Worm (Caenorhabditis elegans) whole organism, young adult: ENCODE data around the gene cyp-13B2.

Experiments
- B0336.3 ChIP-seq: fragments of 200-800 bp; sonication (Bioruptor generic); IDR thresholded peaks from 2 replicates; pipeline ENCODE4 v1.3.6; 2022; ENCODE audit warnings: missing genetic modification characterization, missing compliant biosample characterization
- D2030.7 ChIP-seq: fragments of 200-800 bp; sonication (Bioruptor generic); IDR thresholded peaks from 2 replicates; pipeline ENCODE4 v1.3.6; 2022; ENCODE audit warnings: missing genetic modification reagents, missing genetic modification characterization, missing compliant biosample characterization
- F10E7.11 ChIP-seq: sonication (generic microtip); optimal IDR thresholded peaks from 2 replicates; lab custom pipeline; 2017; ENCODE audit warnings: mild to moderate bottlenecking, missing genetic modification characterization, moderate library complexity, missing compliant biosample characterization
- F39B2.1 ChIP-seq: fragments of 200-800 bp; sonication (Bioruptor generic); IDR thresholded peaks from 2 replicates; pipeline ENCODE4 v1.3.6; 2022; ENCODE audit warnings: missing genetic modification reagents, missing genetic modification characterization, missing compliant biosample characterization
- F57C9.4 ChIP-seq: sonication (generic microtip); optimal IDR thresholded peaks from 2 replicates; lab custom pipeline; 2017; ENCODE audit warnings: mild to moderate bottlenecking, missing genetic modification characterization, missing compliant biosample characterization
- K11D2.4 ChIP-seq: fragments of 200-800 bp; sonication (Bioruptor generic); IDR thresholded peaks from 2 replicates; pipeline ENCODE4 v1.3.6; 2022; ENCODE audit warnings: missing genetic modification reagents, missing genetic modification characterization, missing compliant biosample characterization
- K12H6.12 ChIP-seq: fragments of 200-800 bp; sonication (Bioruptor generic); optimal IDR thresholded peaks from 2 replicates; lab custom pipeline; 2018; ENCODE audit warnings: mild to moderate bottlenecking, missing genetic modification characterization, missing compliant biosample characterization
- Y53F4B.3 ChIP-seq: fragments of 200-800 bp; sonication (Bioruptor generic); IDR thresholded peaks from 2 replicates; pipeline ENCODE4 v1.3.6; 2022; ENCODE audit warnings: missing genetic modification reagents, missing genetic modification characterization, missing compliant biosample characterization
- Y53G8AR.9 ChIP-seq: fragments of 200-800 bp; sonication (Bioruptor generic); conservative IDR thresholded peaks from 2 replicates; pipeline ENCODE4 v1.3.6; 2022; ENCODE audit warnings: missing genetic modification reagents, missing genetic modification characterization, missing compliant biosample characterization
- Y79H2A.3 ChIP-seq: fragments of 200-800 bp; sonication (Bioruptor generic); conservative IDR thresholded peaks from 2 replicates; pipeline ENCODE4 v1.3.6; 2022; ENCODE audit warnings: missing genetic modification reagents, missing genetic modification characterization, missing compliant biosample characterization
- akir-1 ChIP-seq: fragments of 200-800 bp; sonication (Bioruptor generic); optimal IDR thresholded peaks from 2 replicates; lab custom pipeline; 2018; ENCODE audit warnings: mild to moderate bottlenecking, missing genetic modification characterization, moderate library complexity, missing compliant biosample characterization
- attf-3 ChIP-seq: fragments of 200-800 bp; sonication (Bioruptor generic); conservative IDR thresholded peaks from 2 replicates; pipeline ENCODE4 v1.3.6; 2022; ENCODE audit warnings: missing genetic modification reagents, missing genetic modification characterization, missing compliant biosample characterization
- attf-5 ChIP-seq: fragments of 200-800 bp; sonication (Bioruptor generic); optimal IDR thresholded peaks from 2 replicates; lab custom pipeline; 2018; ENCODE audit warnings: mild to moderate bottlenecking, missing genetic modification characterization, missing compliant biosample characterization
- cebp-1 ChIP-seq, 2 experiments: fragments of 200-800 bp in 1 of 2; sonication (Bioruptor generic) in 1 of 2; sonication (generic microtip) in 1 of 2; IDR thresholded peaks in 1 of 2; optimal IDR thresholded peaks in 1 of 2; 2 replicates each; pipeline versions ENCODE4 v1.3.6 to Lab custom; 2017 to 2022; ENCODE audit warnings: missing compliant biosample characterization in 2 of 2, missing genetic modification characterization in 2 of 2, mild to moderate bottlenecking in 1 of 2, missing genetic modification reagents in 1 of 2, moderate library complexity in 1 of 2
- gei-17 ChIP-seq: fragments of 200-800 bp; sonication (Bioruptor generic); optimal IDR thresholded peaks from 2 replicates; lab custom pipeline; 2018; ENCODE audit warnings: mild to moderate bottlenecking, missing genetic modification characterization, missing compliant biosample characterization
- him-1 ChIP-seq: sonication (generic microtip); optimal IDR thresholded peaks from 2 replicates; lab custom pipeline; 2016; ENCODE audit warnings: missing genotype, missing genetic modification reagents, missing genetic modification characterization, missing compliant biosample characterization
- hlh-12 ChIP-seq: sonication (generic microtip); optimal IDR thresholded peaks from 2 replicates; lab custom pipeline; 2016; ENCODE audit warnings: missing genetic modification characterization, missing compliant biosample characterization
- lag-1 ChIP-seq: fragments of 200-800 bp; sonication (Bioruptor generic); IDR thresholded peaks from 2 replicates; pipeline ENCODE4 v1.3.6; 2022; ENCODE audit warnings: missing genetic modification reagents, missing genetic modification characterization, missing compliant biosample characterization
- let-526 ChIP-seq: fragments of 200-800 bp; sonication (Bioruptor generic); IDR thresholded peaks from 2 replicates; pipeline ENCODE4 v1.3.6; 2022; ENCODE audit warnings: missing genetic modification reagents, missing genetic modification characterization, missing compliant biosample characterization
- let-607 ChIP-seq, 2 experiments: fragments of 200-800 bp in 1 of 2; sonication (Bioruptor generic) in 1 of 2; sonication (generic microtip) in 1 of 2; optimal IDR thresholded peaks; 2 replicates each; lab custom pipeline; 2016 to 2018; ENCODE audit warnings: mild to moderate bottlenecking in 2 of 2, missing compliant biosample characterization in 2 of 2, missing genetic modification characterization in 2 of 2, moderate library complexity in 2 of 2, missing genotype in 1 of 2
- lin-40 ChIP-seq: sonication (generic microtip); optimal IDR thresholded peaks from 2 replicates; lab custom pipeline; 2016; ENCODE audit warnings: missing genetic modification characterization, mild to moderate bottlenecking, missing compliant biosample characterization, missing genotype, missing genetic modification reagents
- lin-54 ChIP-seq: fragments of 200-800 bp; sonication (Bioruptor generic); optimal IDR thresholded peaks from 2 replicates; lab custom pipeline; 2018; ENCODE audit warnings: mild to moderate bottlenecking, missing genetic modification characterization, missing compliant biosample characterization
- lsl-1 ChIP-seq: fragments of 200-800 bp; sonication (Bioruptor generic); optimal IDR thresholded peaks from 2 replicates; lab custom pipeline; 2018; ENCODE audit warnings: mild to moderate bottlenecking, missing genetic modification characterization, moderate library complexity, missing compliant biosample characterization
- madf-8 ChIP-seq: fragments of 200-800 bp; sonication (Bioruptor generic); conservative IDR thresholded peaks from 2 replicates; pipeline ENCODE4 v1.3.6; 2022; ENCODE audit warnings: missing genetic modification reagents, missing genetic modification characterization, missing compliant biosample characterization
- nhr-27 ChIP-seq: fragments of 200-800 bp; sonication (Bioruptor generic); optimal IDR thresholded peaks from 2 replicates; lab custom pipeline; 2018; ENCODE audit warnings: mild to moderate bottlenecking, missing genetic modification characterization, moderate library complexity, missing compliant biosample characterization
- nhr-80 ChIP-seq: sonication (generic microtip); optimal IDR thresholded peaks from 2 replicates; lab custom pipeline; 2016; ENCODE audit warnings: missing genetic modification characterization, missing compliant biosample characterization
- pbrm-1 ChIP-seq: fragments of 200-800 bp; sonication (Bioruptor generic); IDR thresholded peaks from 2 replicates; pipeline ENCODE4 v1.3.6; 2022; ENCODE audit warnings: missing genetic modification reagents, missing genetic modification characterization, missing compliant biosample characterization
- rcor-1 ChIP-seq: fragments of 200-800 bp; sonication (Bioruptor generic); IDR thresholded peaks from 2 replicates; pipeline ENCODE4 v1.3.6; 2022; ENCODE audit warnings: missing genetic modification reagents, missing genetic modification characterization, missing compliant biosample characterization
- repo-1 ChIP-seq: sonication (generic microtip); optimal IDR thresholded peaks from 2 replicates; lab custom pipeline; 2017; ENCODE audit warnings: mild to moderate bottlenecking, missing genetic modification characterization, missing compliant biosample characterization
- rpc-1 ChIP-seq, 2 experiments: fragments of 150-350 bp in 1 of 2; sonication (generic microtip) in 1 of 2; optimal IDR thresholded peaks; 2 replicates each; lab custom pipeline; 2014 to 2018; ENCODE audit warnings: missing biosample characterization in 1 of 2, missing genetic modification characterization in 1 of 2, missing genetic modification reagents in 1 of 2, missing genotype in 1 of 2
- snpc-3.4 ChIP-seq: sonication (generic microtip); optimal IDR thresholded peaks from 2 replicates; lab custom pipeline; 2017; ENCODE audit warnings: missing genetic modification characterization, mild to moderate bottlenecking, missing compliant biosample characterization, antibody characterized with exemption, moderate library complexity, missing genotype, missing genetic modification reagents
- somi-1 ChIP-seq: fragments of 200-800 bp; sonication (Bioruptor generic); optimal IDR thresholded peaks from 2 replicates; lab custom pipeline; 2018; ENCODE audit warnings: mild to moderate bottlenecking, missing genetic modification characterization, missing compliant biosample characterization
- unc-62 ChIP-seq: fragments of 150-350 bp; optimal IDR thresholded peaks from 2 replicates; lab custom pipeline; 2014; ENCODE audit warnings: missing biosample characterization, missing genetic modification reagents, missing genetic modification characterization
- xnd-1 ChIP-seq: sonication (generic microtip); optimal IDR thresholded peaks from 2 replicates; lab custom pipeline; 2016; ENCODE audit warnings: missing genotype, missing genetic modification reagents, missing genetic modification characterization, missing compliant biosample characterization
- ztf-26 ChIP-seq: sonication (generic microtip); optimal IDR thresholded peaks from 2 replicates; lab custom pipeline; 2017; ENCODE audit warnings: missing genetic modification characterization, missing compliant biosample characterization
- ztf-6 ChIP-seq: fragments of 200-800 bp; sonication (Bioruptor generic); IDR thresholded peaks from 2 replicates; pipeline ENCODE4 v1.3.6; 2022; ENCODE audit warnings: missing genetic modification reagents, missing genetic modification characterization, missing compliant biosample characterization

cyp-13B2 gene

ce11 chrX:14255031-14255430, 29.7 kb downstream of the cyp-13B2 start, which contains the start of gene E02H4.5:
Gene E02H4.5, minus strand, starts transcription at chrX:14255131.
- TF ChIP-seq gei-17 (GFP tag; lab: Kevin White, UChicago) (no peak), K12H6.12 (tag; lab: Kevin White, UChicago) (no peak), attf-3 (no peak), repo-1 (no peak), F57C9.4 (tag; lab: Kevin White, UChicago) (no peak), lin-40 (tag; lab: Kevin White, UChicago) (no peak), cebp-1 (GFP tag; IDR thresholded peaks at IDR 0.05; lab: Robert Waterston, UW) (no peak), cebp-1 (tag; optimal IDR thresholded peaks at IDR 0.05; lab: Kevin White, UChicago) (no peak), F39B2.1 (no peak), xnd-1 (tag; lab: Kevin White, UChicago) (no peak), pbrm-1 (GFP tag; lab: Robert Waterston, UW) (no peak), nhr-80 (no peak)

ce11 chrX:14255973-14256372, 30.6 kb downstream of the cyp-13B2 start, which contains the start of gene E02H4.7:
Gene E02H4.7, plus strand, starts transcription at chrX:14256273.
- TF ChIP-seq gei-17 (GFP tag; lab: Kevin White, UChicago) (no peak), F10E7.11 (tag; lab: Kevin White, UChicago) (no peak), nhr-27 (no peak), rcor-1 (GFP tag; lab: Robert Waterston, UW) (no peak), Y53G8AR.9 (GFP tag; lab: Robert Waterston, UW) (no peak), lag-1 (GFP tag; lab: Robert Waterston, UW) (no peak), unc-62 (GFP tag; lab: Kevin White, UChicago) (no peak), attf-5 (GFP tag; lab: Kevin White, UChicago) (no peak), ztf-26 (tag; lab: Kevin White, UChicago) (no peak), K11D2.4 (GFP tag; lab: Robert Waterston, UW) (no peak)

- TF ChIP-seq lsl-1: no peak
- no peak for TF ChIP-seq B0336.3 (GFP tag; lab: Robert Waterston, UW)
- no peak for TF ChIP-seq ztf-6 (GFP tag; lab: Robert Waterston, UW)
- no peak for TF ChIP-seq rpc-1 (optimal IDR thresholded peaks at IDR 0.05; lab: Kevin White, UChicago)
- TF ChIP-seq rpc-1 (tag; optimal IDR thresholded peaks at IDR 0.05; lab: Kevin White, UChicago): no peak
- no peak for TF ChIP-seq D2030.7 (GFP tag; lab: Robert Waterston, UW)
- TF ChIP-seq akir-1 (GFP tag; lab: Kevin White, UChicago): no peak
- TF ChIP-seq let-526 (GFP tag; lab: Robert Waterston, UW): no peak
- TF ChIP-seq cebp-1 (GFP tag; IDR thresholded peaks at IDR 0.05; lab: Robert Waterston, UW): no peak
- no peak for TF ChIP-seq cebp-1 (tag; optimal IDR thresholded peaks at IDR 0.05; lab: Kevin White, UChicago)
- no peak for TF ChIP-seq somi-1
- no peak for TF ChIP-seq Y53F4B.3 (GFP tag; lab: Robert Waterston, UW)
- no peak for TF ChIP-seq madf-8 (GFP tag; lab: Robert Waterston, UW)
- TF ChIP-seq let-607 (tag; optimal IDR thresholded peaks at IDR 0.05; lab: Kevin White, UChicago): no peak
- TF ChIP-seq him-1 (tag; lab: Kevin White, UChicago): no peak
- TF ChIP-seq Y79H2A.3 (GFP tag; lab: Robert Waterston, UW): no peak
- TF ChIP-seq hlh-12 (tag; lab: Kevin White, UChicago): no peak
- TF ChIP-seq lin-54 (GFP tag; lab: Kevin White, UChicago): no peak
- TF ChIP-seq snpc-3.4 (tag; lab: Kevin White, UChicago): no peak
Measured at ce11 chrX:14257661-14258060, 32.3 kb downstream of the cyp-13B2 start, which contains the start of gene E02H4.4. Gene E02H4.4, plus strand, starts transcription at chrX:14257961.
